Worm (Caenorhabditis elegans) whole organism, L1 larva: Measurements from ENCODE around the gene F37C12.14.
A peak's percentile ranks its signal among the peaks of the same experiment; 100 is the strongest.

Source experiments
- C04F5.9 ChIP-seq: sonication (generic microtip); optimal IDR thresholded peaks from 2 replicates; lab custom pipeline; 2016; ENCODE audit warnings: missing genetic modification characterization, missing compliant biosample characterization
- C34B4.2 ChIP-seq: sonication (generic microtip); optimal IDR thresholded peaks from 2 replicates; lab custom pipeline; 2017; ENCODE audit warnings: mild to moderate bottlenecking, missing genetic modification characterization, missing compliant biosample characterization
- F16B12.6 ChIP-seq: fragments of 150-350 bp; optimal IDR thresholded peaks from 2 replicates; lab custom pipeline; 2014; ENCODE audit warnings: missing biosample characterization, missing genetic modification characterization
- Y116A8C.19 ChIP-seq: sonication (generic microtip); optimal IDR thresholded peaks from 2 replicates; lab custom pipeline; 2016; ENCODE audit warnings: missing compliant biosample characterization, missing genetic modification characterization, borderline replicate concordance
- aha-1 ChIP-seq: fragments of 150-350 bp; optimal IDR thresholded peaks from 2 replicates; lab custom pipeline; 2014; ENCODE audit warnings: missing biosample characterization, missing genetic modification characterization
- aly-2 ChIP-seq: fragments of 150-350 bp; optimal IDR thresholded peaks from 2 replicates; lab custom pipeline; 2014; ENCODE audit warnings: missing biosample characterization, missing genetic modification characterization
- ama-1 ChIP-seq: fragments of 150-350 bp; optimal IDR thresholded peaks from 2 replicates; lab custom pipeline; 2014
- blmp-1 ChIP-seq: fragments of 150-350 bp; optimal IDR thresholded peaks from 2 replicates; lab custom pipeline; 2014; ENCODE audit warnings: missing biosample characterization, missing genetic modification characterization
- ceh-63 ChIP-seq: fragments of 200-800 bp; sonication (Bioruptor generic); optimal IDR thresholded peaks from 2 replicates; lab custom pipeline; 2018; ENCODE audit warnings: mild to moderate bottlenecking, missing genetic modification characterization, missing compliant biosample characterization
- ceh-82 ChIP-seq, 3 experiments: fragments of 150-350 bp in 1 of 3; sonication (generic microtip) in 2 of 3; optimal IDR thresholded peaks; 2 replicates each; lab custom pipeline; 2014 to 2017; ENCODE audit warnings: missing biosample characterization in 3 of 3, missing genetic modification characterization in 3 of 3
- dpl-1 ChIP-seq, 3 experiments: fragments of 150-350 bp in 2 of 3; sonication (generic microtip) in 1 of 3; optimal IDR thresholded peaks; 2 replicates each; lab custom pipeline; 2014 to 2017; ENCODE audit warnings: missing biosample characterization in 3 of 3, missing genetic modification characterization in 3 of 3, missing genetic modification reagents in 3 of 3
- efl-3 ChIP-seq: fragments of 200-800 bp; sonication (Bioruptor generic); optimal IDR thresholded peaks from 2 replicates; lab custom pipeline; 2018; ENCODE audit warnings: mild to moderate bottlenecking, missing genetic modification characterization, missing compliant biosample characterization
- egl-13 ChIP-seq: sonication (generic microtip); optimal IDR thresholded peaks from 2 replicates; lab custom pipeline; 2016; ENCODE audit warnings: missing genotype, missing genetic modification reagents, missing genetic modification characterization, missing compliant biosample characterization
- egl-27 ChIP-seq, 2 experiments: fragments of 150-350 bp in 1 of 2; sonication (generic microtip); optimal IDR thresholded peaks; 3 replicates each; lab custom pipeline; 2017 to 2018; ENCODE audit warnings: missing biosample characterization in 2 of 2, missing genetic modification characterization in 2 of 2, missing genetic modification reagents in 2 of 2
- elt-2 ChIP-seq: sonication (generic microtip); optimal IDR thresholded peaks from 2 replicates; lab custom pipeline; 2016; ENCODE audit warnings: missing genetic modification characterization, mild to moderate bottlenecking, inconsistent platforms, missing compliant biosample characterization, missing genetic modification reagents
- elt-3 ChIP-seq, 6 experiments: fragments of 150-350 bp in 1 of 6; sonication (generic microtip); optimal IDR thresholded peaks; 2 replicates each; lab custom pipeline; 2017 to 2018; ENCODE audit warnings: missing biosample characterization in 6 of 6, missing genetic modification characterization in 6 of 6, inconsistent platforms in 1 of 6
- ets-5 ChIP-seq: fragments of 200-800 bp; sonication (Bioruptor generic); IDR thresholded peaks from 2 replicates; pipeline ENCODE4 v1.3.6; 2022; ENCODE audit warnings: missing genetic modification characterization, missing compliant biosample characterization
- fos-1 ChIP-seq: fragments of 150-350 bp; optimal IDR thresholded peaks from 2 replicates; lab custom pipeline; 2014; ENCODE audit warnings: missing biosample characterization, missing genetic modification characterization
- grh-1 ChIP-seq: fragments of 200-800 bp; sonication (Bioruptor generic); IDR thresholded peaks from 2 replicates; pipeline ENCODE4 v1.3.6; 2022; ENCODE audit warnings: missing genetic modification reagents, missing genetic modification characterization, missing compliant biosample characterization
- hlh-4 ChIP-seq: sonication (generic microtip); optimal IDR thresholded peaks from 2 replicates; lab custom pipeline; 2016; ENCODE audit warnings: mild to moderate bottlenecking, missing genetic modification characterization, missing compliant biosample characterization
- isw-1 ChIP-seq: fragments of 200-800 bp; sonication (Bioruptor generic); IDR thresholded peaks from 2 replicates; pipeline ENCODE4 v1.3.6; 2022; ENCODE audit warnings: missing genetic modification characterization, missing compliant biosample characterization
- lin-13 ChIP-seq: fragments of 150-350 bp; optimal IDR thresholded peaks from 2 replicates; lab custom pipeline; 2014; ENCODE audit warnings: missing biosample characterization, missing genetic modification reagents, missing genetic modification characterization
- lin-14 ChIP-seq: fragments of 200-800 bp; sonication (Bioruptor generic); optimal IDR thresholded peaks from 2 replicates; lab custom pipeline; 2018; ENCODE audit warnings: mild to moderate bottlenecking, missing genetic modification characterization, moderate library complexity, missing compliant biosample characterization
- lin-35 ChIP-seq, 2 experiments: fragments of 150-350 bp; optimal IDR thresholded peaks; 2 replicates each; lab custom pipeline; 2014; ENCODE audit warnings: missing biosample characterization in 2 of 2, missing genetic modification characterization in 2 of 2, missing genetic modification reagents in 2 of 2
- lin-39 ChIP-seq: fragments of 150-350 bp; optimal IDR thresholded peaks from 2 replicates; lab custom pipeline; 2014; ENCODE audit warnings: missing biosample characterization, missing genetic modification reagents, missing genetic modification characterization
- lsy-2 ChIP-seq, 2 experiments: fragments of 150-350 bp; optimal IDR thresholded peaks; 2 replicates each; lab custom pipeline; 2014; ENCODE audit warnings: missing biosample characterization in 2 of 2, missing genetic modification characterization in 2 of 2
- mab-9 ChIP-seq: fragments of 200-800 bp; sonication (Bioruptor generic); IDR thresholded peaks from 2 replicates; pipeline ENCODE4 v1.3.6; 2022; ENCODE audit warnings: missing genetic modification reagents, missing genetic modification characterization, missing compliant biosample characterization
- mdl-1 ChIP-seq, 2 experiments: fragments of 150-350 bp; optimal IDR thresholded peaks; 2 replicates each; lab custom pipeline; 2014 to 2017; ENCODE audit warnings: missing biosample characterization in 2 of 2, missing genetic modification characterization in 2 of 2, inconsistent platforms in 1 of 2
- mef-2 ChIP-seq: fragments of 150-350 bp; optimal IDR thresholded peaks from 2 replicates; lab custom pipeline; 2014; ENCODE audit warnings: missing biosample characterization, missing genetic modification characterization
- nhr-11 ChIP-seq: fragments of 150-350 bp; optimal IDR thresholded peaks from 2 replicates; lab custom pipeline; 2014; ENCODE audit warnings: missing biosample characterization, missing genetic modification characterization
- nhr-12 ChIP-seq: sonication (generic microtip); optimal IDR thresholded peaks from 2 replicates; lab custom pipeline; 2017; ENCODE audit warnings: missing biosample characterization, missing genetic modification characterization
- nhr-20 ChIP-seq: sonication (generic microtip); optimal IDR thresholded peaks from 2 replicates; lab custom pipeline; 2016; ENCODE audit warnings: mild to moderate bottlenecking, missing genetic modification characterization, missing compliant biosample characterization
- nhr-237 ChIP-seq: fragments of 150-350 bp; optimal IDR thresholded peaks from 2 replicates; lab custom pipeline; 2014; ENCODE audit warnings: missing biosample characterization, missing genetic modification characterization
- nhr-28 ChIP-seq: fragments of 150-350 bp; optimal IDR thresholded peaks from 2 replicates; lab custom pipeline; 2014; ENCODE audit warnings: missing biosample characterization, missing genetic modification characterization
- nhr-76 ChIP-seq: sonication (generic microtip); optimal IDR thresholded peaks from 2 replicates; lab custom pipeline; 2017; ENCODE audit warnings: missing biosample characterization, missing genetic modification characterization
- nhr-90 ChIP-seq: sonication (generic microtip); optimal IDR thresholded peaks from 2 replicates; lab custom pipeline; 2016; ENCODE audit warnings: mild to moderate bottlenecking, missing genetic modification characterization, missing compliant biosample characterization; ENCODE audit not compliant: poor library complexity
- pag-3 ChIP-seq: sonication (generic microtip); optimal IDR thresholded peaks from 2 replicates; lab custom pipeline; 2017; ENCODE audit warnings: missing genetic modification characterization, mild to moderate bottlenecking, missing compliant biosample characterization, antibody characterized with exemption, borderline replicate concordance; ENCODE audit not compliant: insufficient read depth
- pax-3 ChIP-seq: fragments of 200-800 bp; sonication (Bioruptor generic); optimal IDR thresholded peaks from 2 replicates; lab custom pipeline; 2018; ENCODE audit warnings: mild to moderate bottlenecking, missing genetic modification characterization, moderate library complexity, missing compliant biosample characterization
- rnt-1 ChIP-seq: sonication (generic microtip); optimal IDR thresholded peaks from 2 replicates; lab custom pipeline; 2016; ENCODE audit warnings: mild to moderate bottlenecking, missing genetic modification characterization, moderate library complexity, missing compliant biosample characterization
- snpc-4 ChIP-seq: fragments of 150-350 bp; optimal IDR thresholded peaks from 2 replicates; lab custom pipeline; 2014; ENCODE audit warnings: missing biosample characterization, missing genetic modification characterization
- sptf-1 ChIP-seq: fragments of 150-350 bp; optimal IDR thresholded peaks from 2 replicates; lab custom pipeline; 2014; ENCODE audit warnings: missing biosample characterization, missing genetic modification characterization
- sup-37 ChIP-seq: fragments of 200-800 bp; sonication (Bioruptor generic); optimal IDR thresholded peaks from 2 replicates; lab custom pipeline; 2018; ENCODE audit warnings: mild to moderate bottlenecking, missing genetic modification characterization, missing compliant biosample characterization
- tbx-2 ChIP-seq: sonication (generic microtip); optimal IDR thresholded peaks from 2 replicates; lab custom pipeline; 2016; ENCODE audit warnings: missing genetic modification characterization, missing compliant biosample characterization
- tlp-1 ChIP-seq: fragments of 150-350 bp; optimal IDR thresholded peaks from 2 replicates; lab custom pipeline; 2014; ENCODE audit warnings: missing biosample characterization, missing genetic modification characterization
- unc-130 ChIP-seq: fragments of 150-350 bp; optimal IDR thresholded peaks from 2 replicates; lab custom pipeline; 2017; ENCODE audit warnings: missing biosample characterization, missing genetic modification characterization, inconsistent platforms
- unc-62 ChIP-seq: fragments of 150-350 bp; optimal IDR thresholded peaks from 2 replicates; lab custom pipeline; 2014; ENCODE audit warnings: missing biosample characterization, missing genetic modification reagents, missing genetic modification characterization
- unc-98 ChIP-seq: fragments of 200-800 bp; sonication (Bioruptor generic); IDR thresholded peaks from 2 replicates; pipeline ENCODE4 v1.3.6; 2022; ENCODE audit warnings: missing genetic modification characterization, missing compliant biosample characterization
- vab-15 ChIP-seq: sonication (generic microtip); optimal IDR thresholded peaks from 2 replicates; lab custom pipeline; 2017; ENCODE audit warnings: missing genotype, mild to moderate bottlenecking, missing genetic modification characterization, missing compliant biosample characterization
- xbp-1 ChIP-seq: sonication (generic microtip); optimal IDR thresholded peaks from 2 replicates; lab custom pipeline; 2016; ENCODE audit warnings: missing genetic modification characterization, missing compliant biosample characterization
- zag-1 ChIP-seq: fragments of 150-350 bp; optimal IDR thresholded peaks from 2 replicates; lab custom pipeline; 2014; ENCODE audit warnings: missing biosample characterization, missing genetic modification characterization
- zip-4 ChIP-seq: fragments of 200-800 bp; sonication (Bioruptor generic); optimal IDR thresholded peaks from 2 replicates; lab custom pipeline; 2018; ENCODE audit warnings: mild to moderate bottlenecking, missing genetic modification characterization, moderate library complexity, missing compliant biosample characterization
- ztf-11 ChIP-seq, 2 experiments: sonication (generic microtip); optimal IDR thresholded peaks; 2 replicates each; lab custom pipeline; 2016 to 2017; ENCODE audit warnings: missing genetic modification characterization in 2 of 2, missing biosample characterization in 1 of 2, missing compliant biosample characterization in 1 of 2
- ztf-4 ChIP-seq: fragments of 150-350 bp; optimal IDR thresholded peaks from 2 replicates; lab custom pipeline; 2014; ENCODE audit warnings: missing biosample characterization, missing genetic modification characterization

The F37C12.14 gene

ce11 chrIII:7153747-7154238, 31.6 kb downstream of the F37C12.14 start, which contains the start of gene ogt-1:
Gene ogt-1, minus strand, starts transcription at chrIII:7153797.
- TF ChIP-seq isw-1 (GFP tag; lab: Robert Waterston, UW) (peak; percentile 70), lin-13 (GFP tag; lab: Kevin White, UChicago) (peak; percentile 82), zip-4 (GFP tag; lab: Kevin White, UChicago) (no peak), sup-37 (GFP tag; lab: Kevin White, UChicago) (no peak), lsy-2 (tag; optimal IDR thresholded peaks at IDR 0.05; lab: Kevin White, UChicago) (peak; percentile 88 to 90), fos-1 (tag; lab: Kevin White, UChicago) (peak; percentile 82), sptf-1 (tag; lab: Kevin White, UChicago) (no peak), nhr-90 (peak; percentile 76), ztf-4 (tag; lab: Kevin White, UChicago) (peak; percentile 87), C04F5.9 (tag; lab: Kevin White, UChicago) (no peak), vab-15 (tag; lab: Kevin White, UChicago) (no peak), pag-3 (tag; lab: Kevin White, UChicago) (peak; percentile 16), aly-2 (tag; lab: Kevin White, UChicago) (peak; percentile 66), elt-2 (tag; lab: Kevin White, UChicago) (peak; percentile 62), mef-2 (tag; lab: Kevin White, UChicago) (peak; percentile 65), egl-27 (tag; optimal IDR thresholded peaks at IDR 0.05; lab: Kevin White, UChicago) (peak; percentile 93 to 98), xbp-1 (tag; lab: Kevin White, UChicago) (peak; percentile 80), elt-3 (tag; optimal IDR thresholded peaks at IDR 0.05; lab: Kevin White, UChicago) (peak in 3 of 6 experiments; percentile 18 to 83 (median 78)), tbx-2 (tag; lab: Kevin White, UChicago) (peak; percentile 84), ceh-63 (GFP tag; lab: Kevin White, UChicago) (no peak), rnt-1 (tag; lab: Kevin White, UChicago) (peak; percentile 80), egl-13 (peak; percentile 32), tlp-1 (no peak), ets-5 (no peak), zag-1 (tag; lab: Kevin White, UChicago) (peak; percentile 39), dpl-1 (GFP tag; optimal IDR thresholded peaks at IDR 0.05; lab: Kevin White, UChicago) (peak; percentile 64 to 70 (median 66)), F16B12.6 (peak; percentile 40), unc-130 (tag; lab: Kevin White, UChicago) (no peak), snpc-4 (peak; percentile 76), nhr-237 (tag; lab: Kevin White, UChicago) (peak; percentile 77), ztf-11 (tag; optimal IDR thresholded peaks at IDR 0.05; lab: Kevin White, UChicago) (no peak), mdl-1 (tag; optimal IDR thresholded peaks at IDR 0.05; lab: Kevin White, UChicago) (peak in 1 of 2 experiments; percentile 79), mab-9 (GFP tag; lab: Robert Waterston, UW) (no peak), ama-1 (lab: Kevin White, UChicago) (peak; percentile 84), grh-1 (GFP tag; lab: Robert Waterston, UW) (peak; percentile 69), efl-3 (GFP tag; lab: Kevin White, UChicago) (no peak), nhr-28 (tag; lab: Kevin White, UChicago) (no peak), Y116A8C.19 (tag; lab: Kevin White, UChicago) (no peak), nhr-11 (tag; lab: Kevin White, UChicago) (peak; percentile 74), lin-14 (GFP tag; lab: Kevin White, UChicago) (peak; percentile 97), nhr-20 (tag; lab: Kevin White, UChicago) (peak; percentile 90), lin-39 (no peak), nhr-12 (no peak), aha-1 (tag; lab: Kevin White, UChicago) (no peak), nhr-76 (tag; lab: Kevin White, UChicago) (no peak), hlh-4 (tag; lab: Kevin White, UChicago) (no peak), pax-3 (tag; lab: Kevin White, UChicago) (no peak), unc-62 (GFP tag; lab: Kevin White, UChicago) (no peak), blmp-1 (tag; lab: Kevin White, UChicago) (peak; percentile 69), C34B4.2 (tag; lab: Kevin White, UChicago) (no peak), lin-35 (GFP tag; optimal IDR thresholded peaks at IDR 0.05; lab: Kevin White, UChicago) (peak; percentile 71 to 80), unc-98 (GFP tag; lab: Robert Waterston, UW) (no peak), ceh-82 (tag; optimal IDR thresholded peaks at IDR 0.05; lab: Kevin White, UChicago) (peak; percentile 57 to 89 (median 87))
